Fruit fly (Drosophila melanogaster) whole organism, wandering third instar larva: ENCODE results near the gene SMC6.

Source experiments
- Abd-B ChIP-seq: fragments of >200 bp; optimal IDR thresholded peaks from 2 replicates; lab custom pipeline; 2017; ENCODE audit warnings: missing biosample characterization, missing genetic modification characterization
- CG32264 ChIP-seq: fragments of 200-800 bp; sonication (Bioruptor generic); optimal IDR thresholded peaks from 2 replicates; lab custom pipeline; 2016; ENCODE audit warnings: missing biosample characterization, missing genetic modification characterization
- CG9705 ChIP-seq: fragments of 200-800 bp; sonication (Bioruptor generic); optimal IDR thresholded peaks from 2 replicates; lab custom pipeline; 2018; ENCODE audit warnings: missing biosample characterization, mild to moderate bottlenecking, missing genetic modification characterization
- CrebA ChIP-seq: fragments of 200-800 bp; sonication (Bioruptor generic); optimal IDR thresholded peaks from 2 replicates; lab custom pipeline; 2016; ENCODE audit warnings: missing biosample characterization, mild to moderate bottlenecking, missing genetic modification characterization, borderline replicate concordance
- Dfd ChIP-seq: fragments of >200 bp; optimal IDR thresholded peaks from 2 replicates; lab custom pipeline; 2017; ENCODE audit warnings: missing biosample characterization, missing genetic modification characterization
- Dif ChIP-seq: fragments of 200-275, 200-300 bp; sonication (Bioruptor generic); optimal IDR thresholded peaks from 2 replicates; lab custom pipeline; 2018; ENCODE audit warnings: missing biosample characterization, missing genetic modification characterization; ENCODE audit not compliant: partially characterized antibody
- GATAd ChIP-seq: sonication (Bioruptor generic); optimal IDR thresholded peaks from 2 replicates; lab custom pipeline; 2016; ENCODE audit warnings: missing biosample characterization, missing genetic modification characterization
- HLH106 ChIP-seq: fragments of 200-800 bp; optimal IDR thresholded peaks from 3 replicates; lab custom pipeline; 2019; ENCODE audit warnings: missing biosample characterization, mild to moderate bottlenecking, missing genetic modification characterization, moderate library complexity
- Hnf4 ChIP-seq: fragments of 200-800 bp; sonication (Bioruptor generic); optimal IDR thresholded peaks from 2 replicates; lab custom pipeline; 2016; ENCODE audit warnings: missing biosample characterization, mild to moderate bottlenecking, missing genetic modification characterization
- Hr78 ChIP-seq: fragments of >200 bp; optimal IDR thresholded peaks from 2 replicates; lab custom pipeline; 2017; ENCODE audit warnings: missing biosample characterization, missing genetic modification characterization
- Hr83 ChIP-seq: fragments of 200-300 bp; sonication (Bioruptor generic); optimal IDR thresholded peaks from 2 replicates; lab custom pipeline; 2016; ENCODE audit warnings: missing biosample characterization, mild to moderate bottlenecking, missing genetic modification characterization, moderate library complexity; ENCODE audit not compliant: poor library complexity, severe bottlenecking
- Jra ChIP-seq: sonication (Bioruptor generic); optimal IDR thresholded peaks from 2 replicates; lab custom pipeline; 2016; ENCODE audit warnings: missing biosample characterization, missing genetic modification characterization
- Mio ChIP-seq: sonication (Bioruptor generic); optimal IDR thresholded peaks from 2 replicates; lab custom pipeline; 2016; ENCODE audit warnings: missing biosample characterization, missing genetic modification characterization
- Myc ChIP-seq: fragments of >200 bp; optimal IDR thresholded peaks from 2 replicates; lab custom pipeline; 2017
- N ChIP-seq: fragments of >200 bp; optimal IDR thresholded peaks from 2 replicates; lab custom pipeline; 2018; ENCODE audit warnings: missing biosample characterization, missing external identifiers, missing genetic modification characterization
- OdsH ChIP-seq: fragments of 200-800 bp; sonication (Bioruptor generic); optimal IDR thresholded peaks from 2 replicates; lab custom pipeline; 2016; ENCODE audit warnings: missing biosample characterization, mild to moderate bottlenecking, missing genetic modification characterization
- Rel ChIP-seq, 2 experiments: fragments of 200-800 bp; sonication (Bioruptor generic) in 1 of 2; optimal IDR thresholded peaks; 2 replicates in 1 of 2; 3 replicates in 1 of 2; lab custom pipeline; 2016 to 2019; ENCODE audit warnings: mild to moderate bottlenecking in 2 of 2, missing biosample characterization in 2 of 2, missing genetic modification characterization in 2 of 2, moderate library complexity in 1 of 2
- Sp1 ChIP-seq: fragments of 200-800 bp; sonication (Bioruptor generic); optimal IDR thresholded peaks from 3 replicates; lab custom pipeline; 2019; ENCODE audit warnings: missing biosample characterization, mild to moderate bottlenecking, missing genetic modification characterization, moderate library complexity
- Vsx2 ChIP-seq: fragments of 200-300, 225-300 bp; sonication (Bioruptor generic); optimal IDR thresholded peaks from 2 replicates; lab custom pipeline; 2018; ENCODE audit warnings: missing biosample characterization, missing genetic modification characterization; ENCODE audit not compliant: partially characterized antibody
- br ChIP-seq: fragments of 200-800 bp; sonication (Bioruptor generic); optimal IDR thresholded peaks from 2 replicates; lab custom pipeline; 2016; ENCODE audit warnings: missing biosample characterization, missing genetic modification characterization
- brk ChIP-seq: fragments of 200-800 bp; sonication (Bioruptor generic); optimal IDR thresholded peaks from 2 replicates; lab custom pipeline; 2016; ENCODE audit warnings: missing biosample characterization, mild to moderate bottlenecking, missing genetic modification characterization
- dl ChIP-seq, 2 experiments: fragments of 175-275, 200-275 bp in 1 of 2; fragments of 200-275 bp in 1 of 2; sonication (Bioruptor generic); optimal IDR thresholded peaks; lab custom pipeline; 2018; ENCODE audit warnings: mild to moderate bottlenecking in 2 of 2, missing biosample characterization in 2 of 2, missing genetic modification characterization in 2 of 2, moderate library complexity in 2 of 2; ENCODE audit not compliant: partially characterized antibody in 2 of 2, insufficient read depth in 1 of 2
- dmrt93B ChIP-seq: fragments of 200-800 bp; sonication (Bioruptor generic); optimal IDR thresholded peaks from 2 replicates; lab custom pipeline; 2018; ENCODE audit warnings: missing biosample characterization, mild to moderate bottlenecking, missing genetic modification characterization
- dsf ChIP-seq: sonication (Bioruptor generic); optimal IDR thresholded peaks from 2 replicates; lab custom pipeline; 2016; ENCODE audit warnings: missing biosample characterization, missing genetic modification characterization, borderline replicate concordance
- ey ChIP-seq: fragments of 200-800 bp; sonication (Bioruptor generic); optimal IDR thresholded peaks from 2 replicates; lab custom pipeline; 2016; ENCODE audit warnings: missing biosample characterization, missing genetic modification characterization
- foxo ChIP-seq, 2 experiments: fragments of 200-800 bp; sonication (Bioruptor generic); optimal IDR thresholded peaks; 2 replicates in 1 of 2; 3 replicates in 1 of 2; lab custom pipeline; 2016 to 2017; ENCODE audit warnings: missing biosample characterization in 2 of 2, missing genetic modification characterization in 2 of 2
- fru ChIP-seq: fragments of 200-800 bp; sonication (Bioruptor generic); optimal IDR thresholded peaks from 3 replicates; lab custom pipeline; 2016; ENCODE audit warnings: missing biosample characterization, mild to moderate bottlenecking, missing genetic modification characterization
- h ChIP-seq: fragments of 200-800 bp; sonication (Bioruptor generic); optimal IDR thresholded peaks from 3 replicates; lab custom pipeline; 2016; ENCODE audit warnings: missing biosample characterization, mild to moderate bottlenecking, missing genetic modification characterization
- jim ChIP-seq: fragments of 175-275, 200-325 bp; sonication (Bioruptor generic); optimal IDR thresholded peaks from 2 replicates; lab custom pipeline; 2016; ENCODE audit warnings: missing biosample characterization, mild to moderate bottlenecking, missing genetic modification characterization
- lola ChIP-seq: fragments of >200 bp; optimal IDR thresholded peaks from 2 replicates; lab custom pipeline; 2017; ENCODE audit warnings: missing biosample characterization, missing genetic modification characterization
- pan ChIP-seq: fragments of >200 bp; optimal IDR thresholded peaks from 2 replicates; lab custom pipeline; 2017
- psq ChIP-seq: fragments of 200-800 bp; sonication (Bioruptor generic); optimal IDR thresholded peaks from 3 replicates; lab custom pipeline; 2017; ENCODE audit warnings: missing biosample characterization, mild to moderate bottlenecking, missing genetic modification characterization, moderate library complexity
- rgr ChIP-seq: fragments of 200-800 bp; sonication (Bioruptor generic); optimal IDR thresholded peaks from 3 replicates; lab custom pipeline; 2016; ENCODE audit warnings: missing biosample characterization, mild to moderate bottlenecking, missing genetic modification characterization
- sage ChIP-seq: fragments of 200-800 bp; sonication (Bioruptor generic); optimal IDR thresholded peaks from 2 replicates; lab custom pipeline; 2016; ENCODE audit warnings: missing biosample characterization, mild to moderate bottlenecking, missing genetic modification characterization
- sv ChIP-seq: fragments of 200-800 bp; sonication (Bioruptor generic); optimal IDR thresholded peaks from 3 replicates; lab custom pipeline; 2016; ENCODE audit warnings: missing biosample characterization, missing genetic modification characterization
- tai ChIP-seq: sonication (Bioruptor generic); optimal IDR thresholded peaks from 2 replicates; lab custom pipeline; 2016; ENCODE audit warnings: missing biosample characterization, missing genetic modification characterization
- usp ChIP-seq: fragments of >200 bp; optimal IDR thresholded peaks from 2 replicates; lab custom pipeline; 2017; ENCODE audit warnings: missing biosample characterization, missing genetic modification characterization
- woc ChIP-seq: sonication (Bioruptor generic); optimal IDR thresholded peaks from 2 replicates; lab custom pipeline; 2016; ENCODE audit warnings: missing biosample characterization, mild to moderate bottlenecking, missing genetic modification characterization

SMC6 gene

dm6 chr3R:24163556-24164022 lies 29.6 kb downstream of the SMC6 start, which contains the start of gene Apc2:
Apc2 (plus strand) TSS chr3R:24163966.
- peak; percentile 54 for TF ChIP-seq rgr (GFP tag; lab: Kevin White, UChicago)
- peak; percentile 52 for TF ChIP-seq br
- peak; percentile 76 for TF ChIP-seq HLH106 (tag; lab: Kevin White, UChicago)
- TF ChIP-seq dmrt93B: peak; percentile 34
- TF ChIP-seq Abd-B (GFP tag; lab: Kevin White, UChicago): no peak
- TF ChIP-seq brk (GFP tag; lab: Kevin White, UChicago): no peak
- no peak for TF ChIP-seq Vsx2 (GFP tag; lab: Kevin White, UChicago)
- TF ChIP-seq Rel (GFP tag; optimal IDR thresholded peaks at IDR 0.05; lab: Kevin White, UChicago): no peak
- no peak for TF ChIP-seq Rel (tag; optimal IDR thresholded peaks at IDR 0.05; lab: Kevin White, UChicago)
- no peak for TF ChIP-seq CG32264 (GFP tag; lab: Kevin White, UChicago)
- TF ChIP-seq CrebA (GFP tag; lab: Kevin White, UChicago): no peak
- TF ChIP-seq usp (GFP tag; lab: Kevin White, UChicago): no peak
- TF ChIP-seq Dif (GFP tag; lab: Kevin White, UChicago): no peak
- TF ChIP-seq tai: no peak
- peak; percentile 59 for TF ChIP-seq fru (GFP tag; lab: Kevin White, UChicago)
- TF ChIP-seq woc (GFP tag; lab: Kevin White, UChicago): peak; percentile 73
- TF ChIP-seq N (GFP tag; lab: Kevin White, UChicago): no peak
- TF ChIP-seq OdsH: peak; percentile 17
- TF ChIP-seq Hr78: no peak
- peak; percentile 58 for TF ChIP-seq h
- no peak for TF ChIP-seq pan (lab: Kevin White, UChicago)
- no peak for TF ChIP-seq jim (GFP tag; lab: Kevin White, UChicago)
- TF ChIP-seq Myc: peak; percentile 90
- TF ChIP-seq Hnf4 (GFP tag; lab: Kevin White, UChicago): no peak
- peak; percentile 42 for TF ChIP-seq ey (GFP tag; lab: Kevin White, UChicago)
- peak; percentile 4 for TF ChIP-seq sv
- no peak for TF ChIP-seq Dfd (GFP tag; lab: Kevin White, UChicago)
- TF ChIP-seq Jra: peak; percentile 38
- no peak for TF ChIP-seq Hr83
- no peak for TF ChIP-seq Mio (GFP tag; lab: Kevin White, UChicago)
- no peak for TF ChIP-seq sage (GFP tag; lab: Kevin White, UChicago)
- peak in 1 of 2 experiments; percentile 62 for TF ChIP-seq foxo (GFP tag; optimal IDR thresholded peaks at IDR 0.05; lab: Kevin White, UChicago)
- TF ChIP-seq dl (GFP tag; optimal IDR thresholded peaks at IDR 0.05; lab: Kevin White, UChicago; ENCODE audit: insufficient read depth in 1 of 2, partially characterized antibody in 2 of 2): no peak
- TF ChIP-seq CG9705 (GFP tag; lab: Kevin White, UChicago): peak; percentile 42
- peak; percentile 69 for TF ChIP-seq Sp1 (GFP tag; lab: Kevin White, UChicago)
- TF ChIP-seq GATAd (GFP tag; lab: Kevin White, UChicago): no peak
- TF ChIP-seq psq: peak; percentile 56
- TF ChIP-seq dsf: peak; percentile 51
- no peak for TF ChIP-seq lola (GFP tag; lab: Kevin White, UChicago)

dm6 chr3R:24162774-24163555 lies 30.3 kb downstream of the SMC6 start, which contains the start of gene mRpS24:
mRpS24 (minus strand) TSS chr3R:24163545.
- no peak for TF ChIP-seq Myc
- no peak for TF ChIP-seq Sp1 (GFP tag; lab: Kevin White, UChicago)
- TF ChIP-seq Abd-B (GFP tag; lab: Kevin White, UChicago): no peak
- no peak for TF ChIP-seq fru (GFP tag; lab: Kevin White, UChicago)
- no peak for TF ChIP-seq Hnf4 (GFP tag; lab: Kevin White, UChicago)
- no peak for TF ChIP-seq jim (GFP tag; lab: Kevin White, UChicago)
- no peak for TF ChIP-seq Rel (GFP tag; optimal IDR thresholded peaks at IDR 0.05; lab: Kevin White, UChicago)
- no peak for TF ChIP-seq Rel (tag; optimal IDR thresholded peaks at IDR 0.05; lab: Kevin White, UChicago)
- no peak for TF ChIP-seq pan (lab: Kevin White, UChicago)
- no peak for TF ChIP-seq GATAd (GFP tag; lab: Kevin White, UChicago)
- TF ChIP-seq Hr78: no peak
- no peak for TF ChIP-seq rgr (GFP tag; lab: Kevin White, UChicago)
- TF ChIP-seq dl (GFP tag; optimal IDR thresholded peaks at IDR 0.05; lab: Kevin White, UChicago; ENCODE audit: insufficient read depth in 1 of 2, partially characterized antibody in 2 of 2): no peak
- TF ChIP-seq dsf: no peak
- TF ChIP-seq N (GFP tag; lab: Kevin White, UChicago): no peak
- TF ChIP-seq sage (GFP tag; lab: Kevin White, UChicago): no peak
- no peak for TF ChIP-seq Jra
- TF ChIP-seq usp (GFP tag; lab: Kevin White, UChicago): no peak
- no peak for TF ChIP-seq h
